Fruit fly (Drosophila melanogaster) S2 (cell line): ENCODE measurements around the gene AlaRS.

Experiments used
- CG8478 ChIP-seq: fragments of >200 bp; optimal IDR thresholded peaks from 2 replicates; lab custom pipeline; 2018
- CTCF ChIP-seq, 2 experiments: fragments of >200 bp; optimal IDR thresholded peaks; 2 replicates each; lab custom pipeline; 2018

DNA sequence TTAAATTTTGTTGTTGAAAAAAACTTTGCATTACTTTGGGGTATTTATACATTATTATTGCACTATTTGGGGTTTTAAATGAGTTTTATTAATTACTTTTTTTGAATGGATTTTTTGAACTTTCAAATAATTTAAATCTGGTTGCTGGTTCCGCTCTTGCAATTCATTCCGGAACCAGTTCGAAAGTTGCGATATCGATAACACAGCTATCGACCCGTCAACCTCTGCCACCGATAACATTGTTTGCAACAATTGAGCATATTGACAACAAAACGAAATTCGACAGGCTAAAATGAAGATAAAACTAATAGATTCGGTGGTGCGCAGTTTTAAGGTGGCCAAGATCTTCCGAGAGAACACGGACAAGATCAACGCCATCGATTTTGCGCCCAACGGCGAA lies 7.3 kb downstream of the AlaRS start, which contains the start of gene Wdr82:
- TF ChIP-seq CG8478: no peak
- TF ChIP-seq CTCF (optimal IDR thresholded peaks at IDR 0.05; lab: Kevin White, UChicago): no peak
